Worm (Caenorhabditis elegans): ENCODE data around the gene srw-138.
"Not testable (repeated sequence)": the region's sequence is repeated elsewhere in the genome, so short reads cannot be mapped to it uniquely, and the experiment has no call there.

Gene srw-138

DNA sequence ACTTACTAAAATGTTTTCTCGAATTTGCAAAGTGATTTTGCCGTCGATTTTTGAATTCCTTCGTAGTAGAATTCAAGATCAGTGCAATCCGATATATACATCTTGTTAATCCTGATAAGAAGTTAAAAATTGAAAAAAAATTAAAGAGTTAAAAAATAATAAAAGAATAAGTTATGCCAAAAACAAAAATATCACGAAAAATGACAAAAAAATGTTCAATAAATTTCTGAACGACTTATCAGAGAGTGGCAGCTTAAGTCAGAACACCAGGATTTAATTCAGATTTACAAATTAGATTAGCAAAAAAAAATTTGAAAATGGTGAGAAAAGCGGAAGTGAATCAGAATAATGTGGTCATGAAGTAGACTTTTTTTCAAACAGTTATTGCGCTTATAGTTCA, 12.4 kb upstream of the srw-138 start, which contains the start of gene srw-123:
TSS of gene srw-123 (minus strand) at position 101 of the 400 bp plus-strand sequence.
- not testable (repeated sequence) for TF ChIP-seq dao-5, W03F9.2, him-1 (tag; optimal IDR thresholded peaks at IDR 0.05)

DNA sequence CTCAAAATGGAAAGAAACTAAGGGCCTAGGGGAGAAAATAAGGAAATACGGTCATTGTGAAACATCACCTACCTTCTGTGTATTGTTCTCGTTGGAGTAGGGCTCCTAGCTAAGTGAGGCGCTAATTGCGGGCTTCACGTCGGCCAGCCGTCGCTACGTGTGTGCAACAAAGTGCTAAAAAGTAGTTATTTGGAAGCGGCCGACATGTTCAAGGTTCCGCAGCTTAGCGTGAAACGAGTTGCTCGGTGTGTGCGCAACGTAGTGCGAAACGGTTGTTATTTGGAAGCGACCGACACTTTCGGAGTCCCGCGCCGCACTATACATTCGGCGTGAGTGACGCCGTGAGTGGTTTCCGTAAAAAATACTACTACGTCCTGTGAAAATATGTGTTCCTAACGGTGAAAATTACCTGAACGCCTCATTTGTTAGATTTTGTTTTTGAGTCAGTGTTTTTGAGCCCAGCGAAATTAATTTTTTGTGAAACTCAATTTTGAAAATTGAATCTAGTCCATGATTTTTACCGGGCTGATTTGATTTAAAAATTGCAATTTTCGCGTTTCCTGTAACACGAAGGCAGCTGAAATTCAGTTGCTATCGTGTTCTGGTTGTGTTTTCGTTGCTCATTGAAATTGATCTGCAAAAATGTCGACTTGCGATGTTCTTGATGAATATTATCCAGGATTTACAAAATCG, 8.6 kb upstream of the srw-138 start, which contains the start of gene srw-129:
TSS of gene srw-129 (plus strand) at position 643 of the 693 bp plus-strand sequence.
- TF ChIP-seq him-1 (tag; optimal IDR thresholded peaks at IDR 0.05) = no peak
- no peak for TF ChIP-seq W03F9.2 (tag; optimal IDR thresholded peaks at IDR 0.05)
- TF ChIP-seq dao-5 (tag; optimal IDR thresholded peaks at IDR 0.05) = no peak

DNA sequence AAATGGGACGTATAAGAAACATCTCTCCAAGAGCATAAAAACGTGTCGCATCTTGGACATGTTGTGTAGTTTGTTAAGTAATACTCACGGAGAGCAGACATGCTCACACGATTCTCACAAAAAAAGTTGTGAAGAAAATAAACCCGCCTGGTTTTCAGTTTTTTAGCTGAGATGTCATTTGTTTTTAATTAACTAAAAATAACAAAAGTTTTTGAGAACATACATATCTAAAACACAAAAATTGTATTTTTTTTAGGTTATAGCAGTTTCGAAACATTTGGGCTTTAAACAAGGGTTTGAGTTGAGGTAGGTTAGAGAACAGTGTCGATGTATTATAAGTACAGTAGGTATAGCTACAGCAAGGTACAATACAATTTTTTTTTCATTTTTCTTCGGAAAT, 1.9 kb upstream of the srw-138 start, which contains the start of gene srh-88:
TSS of gene srh-88 (minus strand) at position 101 of the 400 bp plus-strand sequence.
- TF ChIP-seq W03F9.2 (tag; optimal IDR thresholded peaks at IDR 0.05) (no peak), dao-5 (tag; optimal IDR thresholded peaks at IDR 0.05) (no peak), him-1 (tag; optimal IDR thresholded peaks at IDR 0.05) (no peak)

DNA sequence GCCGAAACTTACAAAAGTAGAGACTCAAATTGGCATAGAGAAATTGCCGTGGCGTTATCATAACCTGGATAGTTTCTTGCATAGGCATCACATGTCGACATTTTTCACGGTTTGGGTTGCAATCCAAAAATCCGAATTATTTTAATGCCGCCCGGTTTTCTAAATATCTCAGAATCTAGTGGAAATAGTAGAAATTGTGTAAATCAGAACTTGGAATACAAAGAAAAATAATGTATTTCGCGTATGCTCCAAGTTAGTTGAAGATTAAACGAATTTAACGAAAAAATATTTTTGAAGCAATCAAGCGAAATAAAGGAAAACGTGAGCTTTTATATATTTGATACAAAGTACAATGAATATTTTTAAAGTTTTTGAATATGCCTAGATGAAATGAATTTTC, 2.0 kb downstream of the srw-138 start, which contains the start of gene srw-144:
TSS of gene srw-144 (minus strand) at position 101 of the 400 bp plus-strand sequence.
- no peak for TF ChIP-seq dao-5 (tag; optimal IDR thresholded peaks at IDR 0.05)
- no peak for TF ChIP-seq him-1 (tag; optimal IDR thresholded peaks at IDR 0.05)
- no peak for TF ChIP-seq W03F9.2 (tag; optimal IDR thresholded peaks at IDR 0.05)

DNA sequence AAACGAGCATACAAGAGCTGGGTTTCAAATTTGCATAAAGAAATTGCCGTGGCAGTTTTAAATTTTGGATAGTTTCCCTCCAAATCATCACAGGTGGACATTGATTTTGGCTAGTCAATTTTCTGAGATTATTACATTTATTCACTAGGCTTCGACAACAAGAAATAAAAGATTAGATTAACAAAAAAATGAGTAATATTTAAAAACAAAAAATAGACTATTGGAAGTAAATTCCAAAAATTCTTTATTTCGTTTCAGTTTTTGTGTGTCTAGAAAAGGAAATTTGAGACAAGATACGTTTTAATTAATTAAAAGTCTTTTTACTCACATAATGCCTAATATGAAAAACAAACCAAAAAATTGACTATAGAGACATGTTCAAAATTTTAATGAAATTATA, 4.7 kb downstream of the srw-138 start, which contains the start of gene srw-142:
TSS of gene srw-142 (minus strand) at position 101 of the 400 bp plus-strand sequence.
- TF ChIP-seq dao-5 (tag; optimal IDR thresholded peaks at IDR 0.05) = no peak
- TF ChIP-seq him-1 (tag; optimal IDR thresholded peaks at IDR 0.05) = no peak
- no peak for TF ChIP-seq W03F9.2 (tag; optimal IDR thresholded peaks at IDR 0.05)

DNA sequence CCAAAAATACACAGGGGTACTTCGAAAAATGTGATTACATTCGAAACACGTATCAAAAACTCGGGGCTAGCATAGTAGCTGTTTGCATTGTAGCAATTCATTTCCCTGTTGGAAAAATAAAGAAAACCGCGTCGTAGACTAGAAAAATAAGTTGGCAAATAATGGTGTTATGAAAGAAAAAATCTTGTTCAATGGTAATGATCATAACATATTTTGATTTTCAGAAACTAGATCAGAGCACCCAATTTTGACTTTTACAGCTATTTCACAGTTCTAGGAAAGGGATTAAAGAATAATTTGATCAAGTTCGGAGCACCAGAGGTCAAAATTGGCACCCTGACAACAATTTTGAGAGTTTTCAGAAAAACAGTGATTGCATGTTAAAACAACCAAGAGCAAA, 7.5 kb downstream of the srw-138 start, which contains the start of gene srh-248:
TSS of gene srh-248 (minus strand) at position 101 of the 400 bp plus-strand sequence.
- TF ChIP-seq dao-5, him-1, W03F9.2 (tag; optimal IDR thresholded peaks at IDR 0.05): not testable (repeated sequence)

DNA sequence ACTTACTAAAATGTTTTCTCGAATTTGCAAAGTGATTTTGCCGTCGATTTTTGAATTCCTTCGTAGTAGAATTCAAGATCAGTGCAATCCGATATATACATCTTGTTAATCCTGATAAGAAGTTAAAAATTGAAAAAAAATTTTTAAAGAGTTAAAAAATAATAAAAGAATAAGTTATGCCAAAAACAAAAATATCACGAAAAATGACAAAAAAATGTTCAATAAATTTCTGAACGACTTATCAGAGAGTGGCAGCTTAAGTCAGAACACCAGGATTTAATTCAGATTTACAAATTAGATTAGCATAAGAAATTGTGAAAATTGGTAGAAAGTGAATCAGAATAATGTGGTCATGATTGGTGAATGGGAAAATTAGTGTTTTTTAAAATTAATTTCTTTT, 10.8 kb downstream of the srw-138 start, which contains the start of gene srw-122:
TSS of gene srw-122 (minus strand) at position 101 of the 400 bp plus-strand sequence.
- not testable (repeated sequence) for TF ChIP-seq him-1, dao-5, W03F9.2 (tag; optimal IDR thresholded peaks at IDR 0.05)

DNA sequence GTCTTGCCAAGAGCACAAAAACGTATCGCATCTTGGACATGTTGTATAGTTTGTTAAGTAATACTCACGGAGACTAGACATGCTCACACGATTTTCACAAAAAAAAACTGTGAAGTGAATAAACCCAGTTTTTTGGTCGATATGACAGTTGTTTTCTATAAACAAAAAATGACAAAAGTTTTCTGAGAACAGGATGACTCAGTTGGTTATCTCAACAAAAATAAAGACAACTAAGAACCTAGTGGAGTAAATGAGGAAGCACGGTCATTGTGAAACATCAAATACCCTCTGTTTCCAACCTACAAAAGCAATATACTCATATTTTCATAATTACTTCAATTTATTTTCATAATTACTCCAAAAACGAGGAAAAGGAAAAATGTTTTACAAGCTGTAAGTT, 17.3 kb downstream of the srw-138 start, which contains the start of gene srh-87:
TSS of gene srh-87 (minus strand) at position 101 of the 400 bp plus-strand sequence.
- TF ChIP-seq dao-5 (tag; optimal IDR thresholded peaks at IDR 0.05) (no peak), him-1 (tag; optimal IDR thresholded peaks at IDR 0.05) (no peak), W03F9.2 (tag; optimal IDR thresholded peaks at IDR 0.05) (no peak)

DNA sequence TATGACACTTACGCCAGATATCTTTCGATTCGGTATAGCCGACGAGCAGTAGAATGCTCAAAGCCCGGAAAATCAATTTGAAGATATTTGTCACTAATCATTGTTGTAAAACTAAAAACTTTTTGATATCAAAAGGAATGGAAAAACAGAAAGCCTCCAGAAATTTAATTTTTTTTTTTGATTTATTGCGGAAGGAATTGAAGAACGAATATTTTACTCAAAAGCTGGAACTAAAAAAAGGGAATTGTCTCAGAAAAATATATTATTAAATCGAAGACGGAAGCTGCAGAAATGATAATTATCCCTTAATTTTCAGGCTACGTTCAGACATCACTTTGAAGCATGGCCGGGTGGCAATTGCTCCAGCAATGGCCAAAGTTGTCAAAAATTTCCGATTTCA, 19.0 kb downstream of the srw-138 start, which contains the start of gene srw-137:
TSS of gene srw-137 (minus strand) at position 101 of the 400 bp plus-strand sequence.
- TF ChIP-seq him-1 (tag; optimal IDR thresholded peaks at IDR 0.05) (no peak), W03F9.2 (tag; optimal IDR thresholded peaks at IDR 0.05) (no peak), dao-5 (tag; optimal IDR thresholded peaks at IDR 0.05) (no peak)

DNA sequence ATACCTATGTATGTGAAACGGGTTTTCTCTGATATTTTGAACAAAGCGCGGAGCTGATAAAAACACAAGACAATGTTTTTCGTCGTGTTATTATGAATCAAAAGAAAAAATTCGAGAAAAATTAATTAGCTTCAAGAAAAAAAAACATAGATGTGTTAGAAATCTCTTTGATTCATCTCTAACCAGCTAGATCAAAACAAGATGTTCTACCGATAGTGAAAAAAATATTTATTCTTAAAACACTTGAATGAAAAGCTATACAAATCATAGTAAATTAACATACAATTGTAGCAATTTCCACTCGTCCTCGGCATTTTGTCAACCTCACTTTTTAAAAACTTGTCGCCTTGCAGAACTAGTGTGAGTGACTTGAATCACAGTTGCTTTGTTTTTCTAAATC, 20.6 kb downstream of the srw-138 start:
- TF ChIP-seq him-1 (tag; optimal IDR thresholded peaks at IDR 0.05) (no peak), dao-5 (tag; optimal IDR thresholded peaks at IDR 0.05) (no peak), W03F9.2 (tag; optimal IDR thresholded peaks at IDR 0.05) (no peak)

DNA sequence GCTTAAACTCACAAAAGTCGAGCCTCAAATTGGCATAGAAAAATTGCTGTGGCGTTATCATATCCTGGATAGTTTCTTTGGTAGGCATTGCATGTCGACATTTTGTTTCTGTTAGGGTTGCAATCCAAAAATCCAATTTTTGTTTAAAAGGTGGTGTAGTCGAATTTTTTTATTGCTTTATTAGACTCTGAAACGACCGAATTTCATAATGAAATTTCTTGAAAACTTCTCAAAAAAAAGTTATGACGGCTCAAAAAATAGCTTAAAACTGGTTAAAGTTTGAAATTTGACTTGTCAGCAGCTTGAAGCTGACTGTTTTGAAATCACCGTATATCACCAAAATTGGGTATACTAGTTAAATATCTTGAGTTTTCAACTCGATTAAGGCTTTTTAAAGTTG, 21.5 kb downstream of the srw-138 start, which contains the start of gene srw-143:
TSS of gene srw-143 (minus strand) at position 101 of the 400 bp plus-strand sequence.
- TF ChIP-seq him-1 (tag; optimal IDR thresholded peaks at IDR 0.05) = no peak
- no peak for TF ChIP-seq W03F9.2 (tag; optimal IDR thresholded peaks at IDR 0.05)
- TF ChIP-seq dao-5 (tag; optimal IDR thresholded peaks at IDR 0.05) = no peak

DNA sequence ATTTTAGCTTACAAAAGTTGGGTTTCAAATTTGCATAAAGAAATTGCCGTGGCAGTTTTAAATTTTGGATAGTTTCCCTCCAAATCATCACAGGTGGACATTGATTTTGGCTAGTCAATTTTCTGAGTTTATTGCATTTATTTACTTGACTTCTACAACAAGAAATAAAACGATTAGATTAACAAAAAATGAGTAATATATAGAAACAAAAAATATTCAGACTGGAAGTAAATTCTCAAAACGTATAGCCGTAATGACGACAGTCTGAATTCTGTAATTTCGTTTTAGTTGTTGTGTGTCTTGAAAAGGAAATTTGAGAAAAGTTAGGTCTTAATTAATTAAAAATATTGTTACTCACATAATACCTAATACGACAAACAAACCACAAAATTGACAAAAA, 24.4 kb downstream of the srw-138 start, which contains the start of gene srw-141:
TSS of gene srw-141 (minus strand) at position 101 of the 400 bp plus-strand sequence.
- TF ChIP-seq W03F9.2 (tag; optimal IDR thresholded peaks at IDR 0.05) = no peak
- no peak for TF ChIP-seq dao-5 (tag; optimal IDR thresholded peaks at IDR 0.05)
- TF ChIP-seq him-1 (tag; optimal IDR thresholded peaks at IDR 0.05) = no peak

DNA sequence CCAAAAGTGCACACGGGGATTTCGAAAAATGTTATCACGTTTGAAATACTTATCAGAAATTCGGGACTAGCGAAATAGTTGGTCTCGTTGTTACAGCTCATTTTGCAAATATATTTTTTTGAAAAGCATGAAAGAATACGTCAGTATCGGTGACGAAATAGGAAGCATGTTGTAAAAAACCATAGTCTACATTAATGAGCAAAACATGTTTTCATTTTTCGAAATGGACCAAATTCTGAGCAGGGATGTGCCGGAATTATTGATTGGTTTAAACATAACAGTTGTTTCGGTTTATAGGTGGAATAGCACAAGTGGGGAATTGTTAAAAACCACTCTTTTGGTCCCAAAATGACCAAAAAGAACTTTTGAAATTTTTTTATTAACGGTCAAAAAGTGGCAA, 28.8 kb downstream of the srw-138 start, which contains the start of gene srh-247:
TSS of gene srh-247 (minus strand) at position 101 of the 400 bp plus-strand sequence.
- no peak for TF ChIP-seq him-1 (tag; optimal IDR thresholded peaks at IDR 0.05)
- no peak for TF ChIP-seq dao-5 (tag; optimal IDR thresholded peaks at IDR 0.05)
- TF ChIP-seq W03F9.2 (tag; optimal IDR thresholded peaks at IDR 0.05) = no peak

DNA sequence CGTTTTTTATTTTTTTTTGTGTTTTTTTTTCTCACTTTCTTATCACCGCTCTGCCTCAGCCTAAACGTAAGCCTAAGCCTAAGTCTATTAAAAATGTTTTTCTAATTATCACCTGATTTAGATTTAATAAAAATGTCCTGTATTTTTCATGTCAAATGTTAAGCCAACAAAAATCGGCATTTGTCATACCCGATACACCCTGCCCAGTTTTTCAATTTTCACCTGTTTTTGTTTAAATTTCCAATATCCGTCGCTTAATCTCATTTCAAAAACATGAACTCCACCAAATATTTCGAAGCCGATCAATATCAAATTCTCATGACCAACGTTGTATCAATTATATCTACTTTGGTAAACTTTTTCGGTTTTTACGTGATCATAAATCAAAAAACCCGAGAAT, 31.6 kb downstream of the srw-138 start, which contains the start of gene C31B8.1:
TSS of gene C31B8.1 (plus strand) at position 301 of the 400 bp plus-strand sequence.
- TF ChIP-seq W03F9.2 (tag; optimal IDR thresholded peaks at IDR 0.05) = no peak
- TF ChIP-seq him-1 (tag; optimal IDR thresholded peaks at IDR 0.05) = no peak
- no peak for TF ChIP-seq dao-5 (tag; optimal IDR thresholded peaks at IDR 0.05)
